Fruit fly (Drosophila melanogaster): ENCODE data around the gene SNCF.
A peak's percentile ranks its signal among the peaks of the same experiment; 100 is the strongest.

Gene SNCF

DNA sequence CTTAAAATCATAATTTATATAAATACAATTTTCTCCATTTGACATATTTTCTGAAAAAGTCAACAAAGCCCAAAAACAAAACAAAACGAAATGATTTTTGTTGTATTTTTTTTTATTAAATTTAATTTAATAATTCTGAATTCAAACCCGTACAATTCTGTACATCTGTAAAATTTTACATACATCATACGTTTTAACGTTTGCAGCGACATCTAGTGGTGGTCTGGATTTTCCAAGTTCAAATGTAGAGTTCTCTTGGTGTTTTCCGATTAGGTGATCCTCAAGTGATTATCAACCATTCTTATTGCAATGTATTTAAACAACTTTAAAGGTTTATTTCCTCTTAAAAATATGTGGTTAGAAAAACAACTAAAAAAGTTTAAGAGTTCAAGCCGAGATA lies 32.6 kb downstream of the SNCF start (continued):
- TF ChIP-seq CG1603 (tag; optimal IDR thresholded peaks at IDR 0.05), result peak; percentile 49
- peak; percentile 57 for TF ChIP-seq trem (tag; optimal IDR thresholded peaks at IDR 0.05)
- TF ChIP-seq CG12769 (tag; optimal IDR thresholded peaks at IDR 0.05), result peak; percentile 22
- TF ChIP-seq CG15601 (tag; optimal IDR thresholded peaks at IDR 0.05), result peak; percentile 37
- TF ChIP-seq dmrt11E (tag; optimal IDR thresholded peaks at IDR 0.05), result peak; percentile 19
- peak; percentile 8 for TF ChIP-seq Vsx1 (GFP tag; optimal IDR thresholded peaks at IDR 0.05)
- peak; percentile 32 for TF ChIP-seq bcd (GFP tag; optimal IDR thresholded peaks at IDR 0.05)
- peak in 1 of 2 experiments; percentile 66 for TF ChIP-seq chif (GFP tag; optimal IDR thresholded peaks at IDR 0.05)
- no peak for TF ChIP-seq CG17186 (GFP tag; optimal IDR thresholded peaks at IDR 0.05)
- TF ChIP-seq grau (tag; optimal IDR thresholded peaks at IDR 0.05), result peak; percentile 37
- TF ChIP-seq eve (GFP tag; optimal IDR thresholded peaks at IDR 0.05), result no peak
- TF ChIP-seq Dek (tag; optimal IDR thresholded peaks at IDR 0.05), result peak; percentile 56
- peak; percentile 33 for TF ChIP-seq CG10654 (GFP tag; optimal IDR thresholded peaks at IDR 0.05)
- TF ChIP-seq CG4707 (GFP tag; optimal IDR thresholded peaks at IDR 0.05), result no peak
- TF ChIP-seq Lpt (GFP tag; optimal IDR thresholded peaks at IDR 0.05), result no peak
- TF ChIP-seq Xbp1 (GFP tag; optimal IDR thresholded peaks at IDR 0.05), result peak; percentile 72
- peak; percentile 48 for TF ChIP-seq CG9817 (tag; optimal IDR thresholded peaks at IDR 0.05)
- peak; percentile 54 for TF ChIP-seq gem (tag; optimal IDR thresholded peaks at IDR 0.05)
- peak; percentile 73 for TF ChIP-seq sens (GFP tag)
- TF ChIP-seq Ets97D (GFP tag; optimal IDR thresholded peaks at IDR 0.05), result peak; percentile 14
- TF ChIP-seq fd3F (GFP tag; optimal IDR thresholded peaks at IDR 0.05), result peak; percentile 33
- TF ChIP-seq Pdp1 (GFP tag; optimal IDR thresholded peaks at IDR 0.05), result peak; percentile 33 to 47
- peak; percentile 61 for TF ChIP-seq CG5245 (GFP tag; optimal IDR thresholded peaks at IDR 0.05)
- TF ChIP-seq CG11504 (tag; optimal IDR thresholded peaks at IDR 0.05), result peak; percentile 44
- TF ChIP-seq vvl (GFP tag; IDR thresholded peaks at IDR 0.05), result peak; percentile 37
- peak; percentile 6 for TF ChIP-seq twi (tag; optimal IDR thresholded peaks at IDR 0.05)
- no peak for TF ChIP-seq CG15269 (tag; optimal IDR thresholded peaks at IDR 0.05)
- TF ChIP-seq CG2199 (GFP tag; IDR thresholded peaks at IDR 0.05), result peak; percentile 65; the same call in 1 of the 3 replicates
- peak; percentile 2 for TF ChIP-seq Myb (GFP tag; optimal IDR thresholded peaks at IDR 0.05)
- no peak for TF ChIP-seq CG7745 (tag; optimal IDR thresholded peaks at IDR 0.05)
- peak; percentile 18 for TF ChIP-seq CG2116 (GFP tag; optimal IDR thresholded peaks at IDR 0.05)
- TF ChIP-seq Fer3 (tag; optimal IDR thresholded peaks at IDR 0.05), result no peak
- TF ChIP-seq CG5953 (GFP tag; IDR thresholded peaks at IDR 0.05), result no peak
- TF ChIP-seq CG7839 (tag; optimal IDR thresholded peaks at IDR 0.05), result peak; percentile 54
- peak; percentile 13 for TF ChIP-seq PHDP (tag; optimal IDR thresholded peaks at IDR 0.05)
- peak; percentile 21 for TF ChIP-seq Camta (GFP tag; optimal IDR thresholded peaks at IDR 0.05)
- TF ChIP-seq stwl (tag; optimal IDR thresholded peaks at IDR 0.05), result peak; percentile 61
- peak; percentile 39 for TF ChIP-seq Sox102F (GFP tag; optimal IDR thresholded peaks at IDR 0.05)
- 0 out of 3 replicates have a peak, but pooled peaks have one; percentile 16 for TF ChIP-seq Aef1 (GFP tag; IDR thresholded peaks at IDR 0.05)
- peak; percentile 59 for TF ChIP-seq CoRest (tag; optimal IDR thresholded peaks at IDR 0.05)
- TF ChIP-seq CG10462 (GFP tag; optimal IDR thresholded peaks at IDR 0.05), result no peak
- peak; percentile 40 for TF ChIP-seq az2 (GFP tag; optimal IDR thresholded peaks at IDR 0.05)
- peak; percentile 13 for TF ChIP-seq unpg (GFP tag; optimal IDR thresholded peaks at IDR 0.05)
- TF ChIP-seq tx (GFP tag; optimal IDR thresholded peaks at IDR 0.05), result no peak
- peak; percentile 61 for TF ChIP-seq CG2712 (tag; optimal IDR thresholded peaks at IDR 0.05)
- peak; percentile 4 for TF ChIP-seq CG3163 (GFP tag; optimal IDR thresholded peaks at IDR 0.05)
- peak; percentile 39 for TF ChIP-seq lilli (GFP tag; optimal IDR thresholded peaks at IDR 0.05)
- TF ChIP-seq Mad (GFP tag; optimal IDR thresholded peaks at IDR 0.05), result peak; percentile 14
- TF ChIP-seq fru (optimal IDR thresholded peaks at IDR 0.05), result no peak
- peak; percentile 11 for TF ChIP-seq bab2 (GFP tag; optimal IDR thresholded peaks at IDR 0.05)
- TF ChIP-seq abd-A (tag; optimal IDR thresholded peaks at IDR 0.05), result no peak
